Worm (Caenorhabditis elegans) whole organism, young adult: Measurements from ENCODE around the gene vab-9.

Experiments
- B0019.2 ChIP-seq: fragments of 200-800 bp; sonication (Bioruptor generic); conservative IDR thresholded peaks from 2 replicates; pipeline ENCODE4 v1.3.6; 2022; ENCODE audit warnings: missing genetic modification reagents, missing genetic modification characterization, missing compliant biosample characterization
- B0261.1 ChIP-seq: sonication (generic microtip); optimal IDR thresholded peaks from 2 replicates; lab custom pipeline; 2016; ENCODE audit warnings: mild to moderate bottlenecking, missing genetic modification characterization, moderate library complexity, missing compliant biosample characterization
- B0336.3 ChIP-seq: fragments of 200-800 bp; sonication (Bioruptor generic); IDR thresholded peaks from 2 replicates; pipeline ENCODE4 v1.3.6; 2022; ENCODE audit warnings: missing genetic modification characterization, missing compliant biosample characterization
- F10E7.11 ChIP-seq: sonication (generic microtip); optimal IDR thresholded peaks from 2 replicates; lab custom pipeline; 2017; ENCODE audit warnings: mild to moderate bottlenecking, missing genetic modification characterization, moderate library complexity, missing compliant biosample characterization
- Y95B8A.8 ChIP-seq: fragments of 200-800 bp; sonication (Bioruptor generic); IDR thresholded peaks from 2 replicates; pipeline ENCODE4 v1.3.6; 2022; ENCODE audit warnings: missing genetic modification reagents, missing genetic modification characterization, missing compliant biosample characterization
- akir-1 ChIP-seq: fragments of 200-800 bp; sonication (Bioruptor generic); optimal IDR thresholded peaks from 2 replicates; lab custom pipeline; 2018; ENCODE audit warnings: mild to moderate bottlenecking, missing genetic modification characterization, moderate library complexity, missing compliant biosample characterization
- aptf-2 ChIP-seq: fragments of 200-800 bp; sonication (Bioruptor generic); conservative IDR thresholded peaks from 2 replicates; pipeline ENCODE4 v1.3.6; 2022; ENCODE audit warnings: missing genetic modification reagents, missing genetic modification characterization, missing compliant biosample characterization
- aptf-3 ChIP-seq: fragments of 200-800 bp; sonication (Bioruptor generic); IDR thresholded peaks from 2 replicates; pipeline ENCODE4 v1.3.6; 2022; ENCODE audit warnings: missing genetic modification characterization, missing compliant biosample characterization
- attf-5 ChIP-seq: fragments of 200-800 bp; sonication (Bioruptor generic); optimal IDR thresholded peaks from 2 replicates; lab custom pipeline; 2018; ENCODE audit warnings: mild to moderate bottlenecking, missing genetic modification characterization, missing compliant biosample characterization
- ceh-100 ChIP-seq: fragments of 200-800 bp; sonication (Bioruptor generic); IDR thresholded peaks from 2 replicates; pipeline ENCODE4 v1.3.6; 2022; ENCODE audit warnings: missing genetic modification reagents, missing genetic modification characterization, missing compliant biosample characterization
- ceh-27 ChIP-seq: fragments of 200-800 bp; sonication (Bioruptor generic); optimal IDR thresholded peaks from 2 replicates; lab custom pipeline; 2018; ENCODE audit warnings: mild to moderate bottlenecking, missing genetic modification characterization, moderate library complexity, missing compliant biosample characterization
- dox-1 ChIP-seq: fragments of 200-800 bp; sonication (Bioruptor generic); IDR thresholded peaks from 2 replicates; pipeline ENCODE4 v1.3.6; 2022; ENCODE audit warnings: missing genetic modification reagents, missing genetic modification characterization, missing compliant biosample characterization
- dpl-1 ChIP-seq: fragments of 150-350 bp; optimal IDR thresholded peaks from 2 replicates; lab custom pipeline; 2014; ENCODE audit warnings: missing biosample characterization, missing genetic modification reagents, missing genetic modification characterization
- egl-44 ChIP-seq: fragments of 200-800 bp; sonication (Bioruptor generic); IDR thresholded peaks from 2 replicates; pipeline ENCODE4 v1.3.6; 2022; ENCODE audit warnings: missing genetic modification reagents, missing genetic modification characterization, missing compliant biosample characterization
- fkh-3 ChIP-seq: sonication (generic microtip); optimal IDR thresholded peaks from 2 replicates; lab custom pipeline; 2016; ENCODE audit warnings: mild to moderate bottlenecking, missing genetic modification characterization, missing compliant biosample characterization
- hmg-1.2 ChIP-seq: fragments of 200-800 bp; sonication (Bioruptor generic); IDR thresholded peaks from 2 replicates; pipeline ENCODE4 v1.3.6; 2022; ENCODE audit warnings: missing genetic modification reagents, missing genetic modification characterization, missing compliant biosample characterization
- madf-3 ChIP-seq: fragments of 200-800 bp; sonication (Bioruptor generic); IDR thresholded peaks from 2 replicates; pipeline ENCODE4 v1.3.6; 2022; ENCODE audit warnings: missing genetic modification reagents, missing genetic modification characterization, missing compliant biosample characterization
- madf-8 ChIP-seq: fragments of 200-800 bp; sonication (Bioruptor generic); conservative IDR thresholded peaks from 2 replicates; pipeline ENCODE4 v1.3.6; 2022; ENCODE audit warnings: missing genetic modification reagents, missing genetic modification characterization, missing compliant biosample characterization
- mel-28 ChIP-seq: sonication (generic microtip); optimal IDR thresholded peaks from 2 replicates; lab custom pipeline; 2016; ENCODE audit warnings: borderline replicate concordance, mild to moderate bottlenecking, missing genetic modification characterization, missing compliant biosample characterization
- mes-4 ChIP-seq: sonication (generic microtip); optimal IDR thresholded peaks from 2 replicates; lab custom pipeline; 2016; ENCODE audit warnings: missing genotype, missing genetic modification characterization, missing compliant biosample characterization
- mxl-1 ChIP-seq: sonication (generic microtip); optimal IDR thresholded peaks from 2 replicates; lab custom pipeline; 2016; ENCODE audit warnings: missing genetic modification characterization, missing compliant biosample characterization
- nfya-2 ChIP-seq: fragments of 200-800 bp; sonication (Bioruptor generic); IDR thresholded peaks from 2 replicates; pipeline ENCODE4 v1.3.6; 2022; ENCODE audit warnings: missing genetic modification reagents, missing genetic modification characterization, missing compliant biosample characterization
- nfyb-1 ChIP-seq: fragments of 200-800 bp; sonication (Bioruptor generic); IDR thresholded peaks from 2 replicates; pipeline ENCODE4 v1.3.6; 2022; ENCODE audit warnings: missing genetic modification reagents, missing genetic modification characterization, missing compliant biosample characterization
- nhr-179 ChIP-seq: sonication (generic microtip); optimal IDR thresholded peaks from 2 replicates; lab custom pipeline; 2016; ENCODE audit warnings: mild to moderate bottlenecking, missing genetic modification characterization, missing compliant biosample characterization
- nhr-27 ChIP-seq: fragments of 200-800 bp; sonication (Bioruptor generic); optimal IDR thresholded peaks from 2 replicates; lab custom pipeline; 2018; ENCODE audit warnings: mild to moderate bottlenecking, missing genetic modification characterization, moderate library complexity, missing compliant biosample characterization
- nhr-80 ChIP-seq: sonication (generic microtip); optimal IDR thresholded peaks from 2 replicates; lab custom pipeline; 2016; ENCODE audit warnings: missing genetic modification characterization, missing compliant biosample characterization
- snpc-3.4 ChIP-seq: sonication (generic microtip); optimal IDR thresholded peaks from 2 replicates; lab custom pipeline; 2017; ENCODE audit warnings: missing genetic modification characterization, mild to moderate bottlenecking, missing compliant biosample characterization, antibody characterized with exemption, moderate library complexity, missing genotype, missing genetic modification reagents
- sptf-2 ChIP-seq: fragments of 200-800 bp; sonication (Bioruptor generic); optimal IDR thresholded peaks from 2 replicates; lab custom pipeline; 2018; ENCODE audit warnings: mild to moderate bottlenecking, missing genetic modification characterization, missing compliant biosample characterization
- tlf-1 ChIP-seq: fragments of 200-800 bp; sonication (Bioruptor generic); optimal IDR thresholded peaks from 2 replicates; lab custom pipeline; 2018; ENCODE audit warnings: mild to moderate bottlenecking, missing genetic modification characterization, missing compliant biosample characterization

The vab-9 gene

ce11 chrII:8646437-8646836 is 8.9 kb upstream of the vab-9 start:
- TF ChIP-seq sptf-2 (no peak), madf-8 (no peak), akir-1 (GFP tag; lab: Kevin White, UChicago) (no peak), mes-4 (tag; lab: Kevin White, UChicago) (no peak), aptf-2 (GFP tag; lab: Robert Waterston, UW) (no peak), tlf-1 (no peak), F10E7.11 (no peak)

- TF ChIP-seq attf-5 (GFP tag; lab: Kevin White, UChicago) (no peak), fkh-3 (no peak)
These were observed 6.3 kb upstream of the vab-9 start for ce11 chrII:8643627-8644356.

- no peak for TF ChIP-seq egl-44 (GFP tag; lab: Robert Waterston, UW)
These were observed 4.9 kb upstream of the vab-9 start for ce11 chrII:8642376-8642775.

- no peak for TF ChIP-seq nfyb-1
- peak; percentile 28; the same call in 1 of the 2 replicates for TF ChIP-seq hmg-1.2 (GFP tag; lab: Robert Waterston, UW)
These were observed 3.6 kb upstream of the vab-9 start, which contains the start of gene D2085.7 for ce11 chrII:8641131-8641530. Gene D2085.7 (plus strand): TSS chrII:8641381.

- TF ChIP-seq B0336.3 (GFP tag; lab: Robert Waterston, UW) (no peak), nhr-80 (tag; lab: Kevin White, UChicago) (peak; percentile 13)
These were observed 3.0 kb upstream of the vab-9 start for ce11 chrII:8640503-8640902.

ce11 chrII:8639553-8639952 is 2.0 kb upstream of the vab-9 start:
- TF ChIP-seq mes-4 (tag; lab: Kevin White, UChicago) (no peak), B0261.1 (no peak), mel-28 (tag; lab: Kevin White, UChicago) (no peak), ceh-100 (GFP tag; lab: Robert Waterston, UW) (no peak), nfya-2 (GFP tag; lab: Robert Waterston, UW) (no peak), snpc-3.4 (no peak), nhr-27 (tag; lab: Kevin White, UChicago) (no peak), dox-1 (no peak), mxl-1 (tag; lab: Kevin White, UChicago) (no peak), hmg-1.2 (GFP tag; lab: Robert Waterston, UW) (no peak), B0019.2 (GFP tag; lab: Robert Waterston, UW) (no peak), aptf-3 (GFP tag; lab: Robert Waterston, UW) (no peak), ceh-27 (GFP tag; lab: Kevin White, UChicago) (no peak)

- TF ChIP-seq dpl-1 (GFP tag; lab: Kevin White, UChicago) = no peak
- TF ChIP-seq madf-3 (GFP tag; lab: Robert Waterston, UW) = 0 out of 2 replicates have a peak, but pooled peaks have one; percentile 39
- TF ChIP-seq Y95B8A.8 = no peak
- no peak for TF ChIP-seq nhr-179
- TF ChIP-seq, all 124 proteins: peak for 1
These were observed 3.1 kb downstream of the vab-9 start, which contains the start of gene cutl-12 for ce11 chrII:8634386-8634785. Gene cutl-12 (minus strand): TSS chrII:8634486.
